Worm (Caenorhabditis elegans) whole organism, L2 larva: ENCODE measurements around the gene C28F5.1.
A peak's percentile ranks its signal among the peaks of the same experiment; 100 is the strongest.

ENCODE experiments used
- C34F6.9 ChIP-seq: fragments of 150-350 bp; optimal IDR thresholded peaks from 2 replicates; lab custom pipeline; 2014; ENCODE audit warnings: missing biosample characterization, missing genetic modification characterization
- R02D3.7 ChIP-seq: fragments of 150-350 bp; optimal IDR thresholded peaks from 2 replicates; lab custom pipeline; 2014; ENCODE audit warnings: missing biosample characterization, missing genetic modification characterization
- Y55F3AM.14 ChIP-seq: fragments of 200-800 bp; sonication (Bioruptor generic); optimal IDR thresholded peaks from 2 replicates; lab custom pipeline; 2018; ENCODE audit warnings: mild to moderate bottlenecking, missing genetic modification characterization, missing compliant biosample characterization
- ZK546.5 ChIP-seq: sonication (generic microtip); optimal IDR thresholded peaks from 2 replicates; lab custom pipeline; 2017; ENCODE audit warnings: missing biosample characterization, missing genetic modification characterization
- alr-1 ChIP-seq: fragments of 150-350 bp; optimal IDR thresholded peaks from 2 replicates; lab custom pipeline; 2014; ENCODE audit warnings: missing biosample characterization, missing genetic modification characterization
- ama-1 ChIP-seq: fragments of 150-350 bp; optimal IDR thresholded peaks from 2 replicates; lab custom pipeline; 2018; ENCODE audit warnings: inconsistent platforms
- blmp-1 ChIP-seq: sonication (generic microtip); optimal IDR thresholded peaks from 2 replicates; lab custom pipeline; 2017; ENCODE audit warnings: missing genetic modification characterization, mild to moderate bottlenecking, missing compliant biosample characterization, antibody characterized with exemption, moderate library complexity; ENCODE audit not compliant: insufficient read depth
- ceh-16 ChIP-seq: fragments of 150-350 bp; optimal IDR thresholded peaks from 2 replicates; lab custom pipeline; 2014; ENCODE audit warnings: missing biosample characterization, missing genetic modification characterization
- ceh-82 ChIP-seq: fragments of 150-350 bp; optimal IDR thresholded peaks from 2 replicates; lab custom pipeline; 2014; ENCODE audit warnings: missing biosample characterization, missing genetic modification characterization
- crh-2 ChIP-seq: sonication (generic microtip); optimal IDR thresholded peaks from 2 replicates; lab custom pipeline; 2017; ENCODE audit warnings: missing biosample characterization, missing genetic modification characterization
- dmd-4 ChIP-seq: sonication (generic microtip); optimal IDR thresholded peaks from 2 replicates; lab custom pipeline; 2017; ENCODE audit warnings: missing biosample characterization, missing genetic modification characterization
- elt-1 ChIP-seq: fragments of 150-350 bp; optimal IDR thresholded peaks from 2 replicates; lab custom pipeline; 2014; ENCODE audit warnings: missing biosample characterization, missing genetic modification characterization
- elt-3 ChIP-seq: sonication (generic microtip); optimal IDR thresholded peaks from 2 replicates; lab custom pipeline; 2017; ENCODE audit warnings: missing biosample characterization, missing genetic modification characterization
- fos-1 ChIP-seq: fragments of 150-350 bp; optimal IDR thresholded peaks from 2 replicates; lab custom pipeline; 2014; ENCODE audit warnings: missing biosample characterization, missing genetic modification characterization
- gmeb-1 ChIP-seq: fragments of 150-350 bp; optimal IDR thresholded peaks from 2 replicates; lab custom pipeline; 2014; ENCODE audit warnings: missing biosample characterization, missing genetic modification characterization
- lin-11 ChIP-seq: fragments of 150-350 bp; sonication (generic microtip); optimal IDR thresholded peaks from 2 replicates; lab custom pipeline; 2014; ENCODE audit warnings: missing biosample characterization, missing genetic modification characterization, inconsistent platforms, mixed read lengths
- lin-13 ChIP-seq: fragments of 150-350 bp; optimal IDR thresholded peaks from 2 replicates; lab custom pipeline; 2014; ENCODE audit warnings: missing biosample characterization, missing genetic modification reagents, missing genetic modification characterization
- lin-39 ChIP-seq: fragments of 150-350 bp; optimal IDR thresholded peaks from 2 replicates; lab custom pipeline; 2014; ENCODE audit warnings: missing biosample characterization, missing genetic modification reagents, missing genetic modification characterization
- lsy-2 ChIP-seq, 2 experiments: fragments of 150-350 bp in 1 of 2; sonication (generic microtip) in 1 of 2; optimal IDR thresholded peaks; 2 replicates each; lab custom pipeline; 2014 to 2017; ENCODE audit warnings: missing biosample characterization in 2 of 2, missing genetic modification characterization in 2 of 2
- mab-5 ChIP-seq: fragments of 150-350 bp; optimal IDR thresholded peaks from 2 replicates; lab custom pipeline; 2014; ENCODE audit warnings: missing biosample characterization, missing genetic modification characterization
- mbf-1 ChIP-seq: sonication (generic microtip); optimal IDR thresholded peaks from 2 replicates; lab custom pipeline; 2017; ENCODE audit warnings: missing biosample characterization, missing genetic modification characterization
- nhr-12 ChIP-seq: fragments of 150-350 bp; optimal IDR thresholded peaks from 2 replicates; lab custom pipeline; 2014; ENCODE audit warnings: missing biosample characterization, missing genetic modification characterization
- nhr-129 ChIP-seq: fragments of 150-350 bp; optimal IDR thresholded peaks from 2 replicates; lab custom pipeline; 2014; ENCODE audit warnings: missing biosample characterization, missing genetic modification characterization
- nhr-23 ChIP-seq: fragments of 150-350 bp; optimal IDR thresholded peaks from 2 replicates; lab custom pipeline; 2014; ENCODE audit warnings: missing biosample characterization, missing genetic modification reagents, missing genetic modification characterization
- nhr-237 ChIP-seq: fragments of 150-350 bp; optimal IDR thresholded peaks from 2 replicates; lab custom pipeline; 2014; ENCODE audit warnings: missing biosample characterization, missing genetic modification characterization
- nhr-25 ChIP-seq: fragments of 150-350 bp; sonication (generic microtip); optimal IDR thresholded peaks from 3 replicates; lab custom pipeline; 2014; ENCODE audit warnings: missing biosample characterization, missing genetic modification characterization
- nhr-77 ChIP-seq: fragments of 150-350 bp; optimal IDR thresholded peaks from 2 replicates; lab custom pipeline; 2014; ENCODE audit warnings: missing biosample characterization, missing genetic modification characterization
- sem-4 ChIP-seq: fragments of 150-350 bp; optimal IDR thresholded peaks from 2 replicates; lab custom pipeline; 2014; ENCODE audit warnings: missing biosample characterization, missing genetic modification reagents, missing genetic modification characterization
- skn-1 ChIP-seq: sonication (generic microtip); optimal IDR thresholded peaks from 2 replicates; lab custom pipeline; 2017; ENCODE audit warnings: missing biosample characterization, missing genetic modification characterization
- sma-3 ChIP-seq: sonication (generic microtip); optimal IDR thresholded peaks from 2 replicates; lab custom pipeline; 2016; ENCODE audit warnings: missing genetic modification reagents, missing genetic modification characterization, missing compliant biosample characterization
- sma-9 ChIP-seq, 2 experiments: fragments of 150-350 bp in 1 of 2; sonication (generic microtip) in 1 of 2; optimal IDR thresholded peaks; 2 replicates each; lab custom pipeline; 2014 to 2016; ENCODE audit warnings: missing genetic modification characterization in 2 of 2, mild to moderate bottlenecking in 1 of 2, missing biosample characterization in 1 of 2, missing compliant biosample characterization in 1 of 2, missing genetic modification reagents in 1 of 2, moderate library complexity in 1 of 2
- unc-39 ChIP-seq: fragments of 150-350 bp; optimal IDR thresholded peaks from 2 replicates; lab custom pipeline; 2014; ENCODE audit warnings: missing biosample characterization, missing genetic modification characterization
- unc-55 ChIP-seq: fragments of 150-350 bp; sonication (generic microtip); optimal IDR thresholded peaks from 3 replicates; lab custom pipeline; 2014; ENCODE audit warnings: missing biosample characterization, missing genetic modification reagents, missing genetic modification characterization
- unc-62 ChIP-seq: fragments of 150-350 bp; optimal IDR thresholded peaks from 2 replicates; lab custom pipeline; 2014; ENCODE audit warnings: missing biosample characterization, missing genetic modification reagents, missing genetic modification characterization
- ztf-1 ChIP-seq: fragments of 200-800 bp; sonication (Bioruptor generic); conservative IDR thresholded peaks from 2 replicates; pipeline ENCODE4 v1.3.6; 2022; ENCODE audit warnings: missing genetic modification characterization, missing compliant biosample characterization
- ztf-11 ChIP-seq: sonication (generic microtip); optimal IDR thresholded peaks from 2 replicates; lab custom pipeline; 2017; ENCODE audit warnings: missing biosample characterization, missing genetic modification characterization
- ztf-4 ChIP-seq: fragments of 150-350 bp; optimal IDR thresholded peaks from 2 replicates; lab custom pipeline; 2014; ENCODE audit warnings: missing biosample characterization, missing genetic modification characterization

Gene C28F5.1

DNA sequence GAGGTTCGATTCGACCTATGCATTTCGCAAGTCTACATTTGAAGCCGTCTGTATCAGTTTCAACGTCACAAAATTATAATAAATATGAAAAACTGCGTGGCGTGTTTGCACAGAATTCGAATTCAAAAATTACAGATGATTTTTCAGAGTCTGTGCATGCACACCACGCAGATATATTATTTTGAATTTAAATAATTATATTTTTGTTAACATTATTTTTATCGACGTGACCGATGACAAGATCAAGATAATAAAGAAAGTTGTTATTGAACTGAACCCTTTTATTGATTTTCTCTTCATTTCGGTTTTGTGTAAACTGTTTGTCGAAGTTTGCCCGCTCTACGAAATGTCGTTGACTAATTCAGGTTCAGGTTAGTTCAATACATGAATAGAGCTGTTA lies at the start of gene C28F5.1:
TSS of gene C28F5.1 (plus strand) at position 301 of the 400 bp plus-strand sequence.
- TF ChIP-seq Y55F3AM.14 (GFP tag; lab: Kevin White, UChicago) (no peak), sma-3 (GFP tag; lab: Kevin White, UChicago) (no peak), R02D3.7 (tag; lab: Kevin White, UChicago) (no peak), elt-1 (tag; lab: Kevin White, UChicago) (no peak), alr-1 (no peak), unc-55 (no peak), lin-11 (tag; lab: Kevin White, UChicago) (no peak), nhr-77 (tag; lab: Kevin White, UChicago) (no peak), ztf-11 (no peak), ztf-1 (no peak)

DNA sequence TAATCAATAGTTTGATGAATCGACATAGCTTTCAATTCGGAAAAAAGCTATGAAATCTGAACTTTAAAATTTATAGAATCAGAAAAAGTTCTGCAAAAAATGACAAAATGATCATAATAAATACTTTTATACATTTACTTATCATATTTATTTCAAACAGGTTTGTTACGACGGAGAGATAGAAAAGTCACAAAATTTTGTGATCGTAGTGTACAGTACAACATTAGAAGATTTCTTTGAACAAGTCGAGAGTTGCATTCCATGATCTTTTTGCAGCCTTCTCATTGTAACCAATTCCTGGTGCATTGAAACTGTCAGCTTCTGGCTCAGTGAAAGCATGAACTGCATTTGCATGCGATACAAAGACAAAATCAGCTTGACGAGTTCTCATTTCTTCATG lies 48.9 kb upstream of the C28F5.1 start, which contains the start of gene D1022.3:
TSS of gene D1022.3 (minus strand) at position 101 of the 400 bp plus-strand sequence.
- TF ChIP-seq elt-1 (tag; lab: Kevin White, UChicago) (no peak), unc-62 (no peak), elt-3 (tag; lab: Kevin White, UChicago) (no peak), dmd-4 (tag; lab: Kevin White, UChicago) (no peak), ZK546.5 (tag; lab: Kevin White, UChicago) (no peak), sem-4 (tag; lab: Kevin White, UChicago) (no peak), gmeb-1 (tag; lab: Kevin White, UChicago) (no peak)
- TF ChIP-seq, all 48 proteins: peak for 0

DNA sequence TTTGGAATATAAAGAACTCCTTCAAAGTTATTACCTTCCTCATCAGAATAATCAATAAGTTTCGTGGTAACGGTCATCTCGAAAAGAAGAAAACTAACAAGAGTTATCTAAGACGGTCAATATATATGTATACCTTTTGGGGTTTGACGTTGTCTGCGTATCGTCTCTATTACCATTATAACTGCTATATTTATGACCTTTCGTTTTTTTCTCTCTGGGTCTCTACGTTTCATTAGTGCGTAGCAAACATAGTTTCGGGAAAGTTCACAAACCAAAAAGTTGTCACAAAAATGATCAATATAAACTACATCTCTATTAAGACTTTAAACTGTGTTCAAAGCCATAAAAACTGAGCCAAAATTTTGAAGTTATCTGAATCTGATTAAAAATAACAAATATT lies 47.9 kb upstream of the C28F5.1 start, which contains the start of gene D1022.4:
TSS of gene D1022.4 (minus strand) at position 83 of the 400 bp plus-strand sequence.
- TF ChIP-seq gmeb-1 (tag; lab: Kevin White, UChicago), result peak; percentile 37
- no peak for TF ChIP-seq skn-1 (tag; lab: Kevin White, UChicago)
- no peak for TF ChIP-seq ceh-16
- TF ChIP-seq elt-1 (tag; lab: Kevin White, UChicago), result no peak
- peak; percentile 33 for TF ChIP-seq C34F6.9 (tag; lab: Kevin White, UChicago)
- TF ChIP-seq mbf-1, result no peak
- TF ChIP-seq lin-39 (tag; lab: Kevin White, UChicago), result no peak
- TF ChIP-seq crh-2 (tag; lab: Kevin White, UChicago), result peak; percentile 38
- no peak for TF ChIP-seq ama-1 (lab: Kevin White, UChicago)
- peak; percentile 57 for TF ChIP-seq fos-1 (tag; lab: Kevin White, UChicago)
- no peak for TF ChIP-seq elt-3 (tag; lab: Kevin White, UChicago)
- peak; percentile 68 for TF ChIP-seq sma-9 (GFP tag; optimal IDR thresholded peaks at IDR 0.05; lab: Kevin White, UChicago)
- no peak for TF ChIP-seq sma-9 (tag; optimal IDR thresholded peaks at IDR 0.05; lab: Kevin White, UChicago)
- no peak for TF ChIP-seq lin-11 (tag; lab: Kevin White, UChicago)
- peak; percentile 56 for TF ChIP-seq blmp-1 (tag; lab: Kevin White, UChicago)
- no peak for TF ChIP-seq ztf-4
- TF ChIP-seq nhr-237, result no peak
- TF ChIP-seq ztf-1, result no peak
- TF ChIP-seq unc-62, result no peak
- no peak for TF ChIP-seq nhr-25 (tag; lab: Kevin White, UChicago)
- no peak for TF ChIP-seq nhr-129

DNA sequence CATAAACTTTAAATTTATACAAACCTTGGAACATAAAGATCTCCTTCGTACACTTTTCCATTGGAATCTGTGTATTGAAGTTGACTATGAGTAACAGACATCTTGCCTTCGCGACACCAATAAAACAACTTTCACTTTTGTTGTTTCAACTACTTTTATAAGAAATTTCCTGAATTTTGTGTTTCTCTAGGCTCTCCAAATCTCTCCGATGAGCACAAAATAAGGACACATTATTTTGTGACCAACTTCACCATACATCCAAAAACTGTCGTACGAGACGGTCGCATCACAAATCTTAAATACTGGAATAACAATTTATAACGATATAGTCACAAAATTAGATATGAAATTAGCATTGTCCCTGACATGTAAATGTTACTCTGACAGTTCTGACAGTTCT lies 46.4 kb upstream of the C28F5.1 start, which contains the start of gene D1022.5:
TSS of gene D1022.5 (minus strand) at position 101 of the 400 bp plus-strand sequence.
- TF ChIP-seq blmp-1 (tag; lab: Kevin White, UChicago) (no peak), fos-1 (tag; lab: Kevin White, UChicago) (no peak), ceh-16 (no peak), gmeb-1 (tag; lab: Kevin White, UChicago) (no peak), lsy-2 (tag; optimal IDR thresholded peaks at IDR 0.05; lab: Kevin White, UChicago) (no peak), nhr-77 (tag; lab: Kevin White, UChicago) (no peak), ztf-1 (no peak), unc-39 (tag; lab: Kevin White, UChicago) (no peak), elt-3 (tag; lab: Kevin White, UChicago) (no peak), nhr-25 (tag; lab: Kevin White, UChicago) (no peak), mab-5 (tag; lab: Kevin White, UChicago) (no peak), lin-13 (no peak), ceh-82 (no peak), unc-55 (no peak), nhr-12 (tag; lab: Kevin White, UChicago) (no peak), nhr-129 (no peak), nhr-23 (no peak), C34F6.9 (tag; lab: Kevin White, UChicago) (no peak)
